Worm (Caenorhabditis elegans) whole organism, mixed stage, embryonic: ENCODE measurements around the gene mdt-26.

Experiments used
- M03D4.4 ChIP-seq: sonication (generic microtip); optimal IDR thresholded peaks from 2 replicates; lab custom pipeline; 2017; ENCODE audit warnings: mild to moderate bottlenecking, missing genetic modification characterization, missing compliant biosample characterization
- bed-3 ChIP-seq: fragments of 200-800 bp; sonication (Bioruptor generic); optimal IDR thresholded peaks from 3 replicates; lab custom pipeline; 2018; ENCODE audit warnings: mild to moderate bottlenecking, missing genetic modification characterization, moderate library complexity, missing compliant biosample characterization
- blmp-1 ChIP-seq: fragments of 150-350 bp; optimal IDR thresholded peaks from 2 replicates; lab custom pipeline; 2014; ENCODE audit warnings: missing biosample characterization, missing genetic modification characterization
- ceh-39 ChIP-seq: fragments of 150-350 bp; optimal IDR thresholded peaks from 2 replicates; lab custom pipeline; 2014; ENCODE audit warnings: missing biosample characterization, missing genetic modification characterization
- ceh-43 ChIP-seq: fragments of 200-800 bp; sonication (Bioruptor generic); optimal IDR thresholded peaks from 2 replicates; lab custom pipeline; 2018; ENCODE audit warnings: mild to moderate bottlenecking, missing genetic modification characterization, moderate library complexity, missing compliant biosample characterization
- ceh-83 ChIP-seq: fragments of 200-800 bp; sonication (Bioruptor generic); optimal IDR thresholded peaks from 2 replicates; lab custom pipeline; 2018; ENCODE audit warnings: mild to moderate bottlenecking, missing genetic modification characterization, missing compliant biosample characterization
- ces-1 ChIP-seq: fragments of 150-350 bp; optimal IDR thresholded peaks from 2 replicates; lab custom pipeline; 2014; ENCODE audit warnings: missing biosample characterization, missing genetic modification reagents, missing genetic modification characterization
- cnd-1 ChIP-seq: fragments of 200-800 bp; sonication (Bioruptor generic); optimal IDR thresholded peaks from 2 replicates; lab custom pipeline; 2018; ENCODE audit warnings: mild to moderate bottlenecking, missing genetic modification characterization, missing compliant biosample characterization
- drap-1 ChIP-seq: fragments of 200-800 bp; sonication (Bioruptor generic); optimal IDR thresholded peaks from 3 replicates; lab custom pipeline; 2018; ENCODE audit warnings: mild to moderate bottlenecking, missing genetic modification characterization, missing compliant biosample characterization
- elt-1 ChIP-seq: sonication (generic microtip); optimal IDR thresholded peaks from 2 replicates; lab custom pipeline; 2017; ENCODE audit warnings: missing genetic modification characterization, mild to moderate bottlenecking, missing compliant biosample characterization, antibody characterized with exemption, moderate library complexity, borderline replicate concordance; ENCODE audit not compliant: insufficient read depth
- elt-3 ChIP-seq: fragments of 150-350 bp; optimal IDR thresholded peaks from 2 replicates; lab custom pipeline; 2014; ENCODE audit warnings: missing biosample characterization, missing genetic modification characterization
- flh-1 ChIP-seq: fragments of 200-800 bp; sonication (Bioruptor generic); optimal IDR thresholded peaks from 2 replicates; lab custom pipeline; 2018; ENCODE audit warnings: mild to moderate bottlenecking, missing genetic modification characterization, moderate library complexity, missing compliant biosample characterization
- ham-2 ChIP-seq: fragments of 200-800 bp; sonication (Bioruptor generic); optimal IDR thresholded peaks from 2 replicates; lab custom pipeline; 2018; ENCODE audit warnings: mild to moderate bottlenecking, missing genetic modification characterization, missing compliant biosample characterization
- hlh-1 ChIP-seq: fragments of 150-350 bp; optimal IDR thresholded peaks from 2 replicates; lab custom pipeline; 2014; ENCODE audit warnings: missing biosample characterization, missing genetic modification reagents, missing genetic modification characterization
- lin-13 ChIP-seq: fragments of 150-350 bp; optimal IDR thresholded peaks from 2 replicates; lab custom pipeline; 2014; ENCODE audit warnings: missing biosample characterization, missing genetic modification characterization
- lin-32 ChIP-seq: fragments of 200-800 bp; sonication (Bioruptor generic); optimal IDR thresholded peaks from 2 replicates; lab custom pipeline; 2018; ENCODE audit warnings: mild to moderate bottlenecking, missing genetic modification characterization, missing compliant biosample characterization
- lsy-2 ChIP-seq: fragments of 150-350 bp; optimal IDR thresholded peaks from 2 replicates; lab custom pipeline; 2014; ENCODE audit warnings: missing biosample characterization, missing genetic modification characterization
- mab-5 ChIP-seq: fragments of 150-350 bp; optimal IDR thresholded peaks from 2 replicates; lab custom pipeline; 2014; ENCODE audit warnings: missing biosample characterization, missing genetic modification characterization
- mep-1 ChIP-seq: fragments of 150-350 bp; optimal IDR thresholded peaks from 2 replicates; lab custom pipeline; 2017; ENCODE audit warnings: missing biosample characterization, missing genetic modification reagents, missing genetic modification characterization, inconsistent platforms
- mls-2 ChIP-seq: sonication (generic microtip); optimal IDR thresholded peaks from 2 replicates; lab custom pipeline; 2016; ENCODE audit warnings: mild to moderate bottlenecking, missing genetic modification characterization, moderate library complexity, missing compliant biosample characterization
- nhr-12 ChIP-seq: fragments of 150-350 bp; optimal IDR thresholded peaks from 2 replicates; lab custom pipeline; 2014; ENCODE audit warnings: missing biosample characterization, missing genetic modification characterization
- nhr-2 ChIP-seq: fragments of 150-350 bp; optimal IDR thresholded peaks from 2 replicates; lab custom pipeline; 2014; ENCODE audit warnings: missing biosample characterization, missing genetic modification characterization
- nhr-237 ChIP-seq: fragments of 150-350 bp; optimal IDR thresholded peaks from 2 replicates; lab custom pipeline; 2014; ENCODE audit warnings: missing biosample characterization, missing genetic modification characterization
- nhr-28 ChIP-seq: fragments of 150-350 bp; optimal IDR thresholded peaks from 2 replicates; lab custom pipeline; 2014; ENCODE audit warnings: missing biosample characterization, missing genetic modification characterization
- nhr-76 ChIP-seq: sonication (generic microtip); optimal IDR thresholded peaks from 2 replicates; lab custom pipeline; 2017; ENCODE audit warnings: missing biosample characterization, missing genetic modification characterization
- pha-4 ChIP-seq: fragments of 150-350 bp; optimal IDR thresholded peaks from 2 replicates; lab custom pipeline; 2018; ENCODE audit warnings: missing biosample characterization, missing genetic modification reagents, missing genetic modification characterization
- sem-2 ChIP-seq: fragments of 200-800 bp; sonication (Bioruptor generic); optimal IDR thresholded peaks from 2 replicates; lab custom pipeline; 2018; ENCODE audit warnings: mild to moderate bottlenecking, missing genetic modification characterization, missing compliant biosample characterization
- snpc-4 ChIP-seq: fragments of 150-350 bp; optimal IDR thresholded peaks from 2 replicates; lab custom pipeline; 2014; ENCODE audit warnings: missing biosample characterization, missing genetic modification characterization
- sptf-1 ChIP-seq: sonication (generic microtip); optimal IDR thresholded peaks from 2 replicates; lab custom pipeline; 2017; ENCODE audit warnings: mild to moderate bottlenecking, missing genetic modification characterization, moderate library complexity, missing compliant biosample characterization
- tbx-8 ChIP-seq: fragments of 200-800 bp; sonication (Bioruptor generic); optimal IDR thresholded peaks from 2 replicates; lab custom pipeline; 2018; ENCODE audit warnings: mild to moderate bottlenecking, missing genetic modification characterization, moderate library complexity, missing compliant biosample characterization
- unc-120 ChIP-seq: sonication (generic microtip); optimal IDR thresholded peaks from 2 replicates; lab custom pipeline; 2017; ENCODE audit warnings: missing genetic modification characterization, missing compliant biosample characterization; ENCODE audit not compliant: poor library complexity, severe bottlenecking
- unc-39 ChIP-seq: fragments of 150-350 bp; optimal IDR thresholded peaks from 2 replicates; lab custom pipeline; 2014; ENCODE audit warnings: missing biosample characterization, missing genetic modification characterization
- unc-62 ChIP-seq: fragments of 150-350 bp; optimal IDR thresholded peaks from 2 replicates; lab custom pipeline; 2014; ENCODE audit warnings: missing biosample characterization, missing genetic modification reagents, missing genetic modification characterization
- zip-8 ChIP-seq: fragments of 150-350 bp; optimal IDR thresholded peaks from 2 replicates; lab custom pipeline; 2014; ENCODE audit warnings: missing biosample characterization, missing genetic modification characterization
- ztf-11 ChIP-seq: fragments of 150-350 bp; optimal IDR thresholded peaks from 2 replicates; lab custom pipeline; 2014; ENCODE audit warnings: missing biosample characterization, missing genetic modification characterization

The mdt-26 gene

DNA sequence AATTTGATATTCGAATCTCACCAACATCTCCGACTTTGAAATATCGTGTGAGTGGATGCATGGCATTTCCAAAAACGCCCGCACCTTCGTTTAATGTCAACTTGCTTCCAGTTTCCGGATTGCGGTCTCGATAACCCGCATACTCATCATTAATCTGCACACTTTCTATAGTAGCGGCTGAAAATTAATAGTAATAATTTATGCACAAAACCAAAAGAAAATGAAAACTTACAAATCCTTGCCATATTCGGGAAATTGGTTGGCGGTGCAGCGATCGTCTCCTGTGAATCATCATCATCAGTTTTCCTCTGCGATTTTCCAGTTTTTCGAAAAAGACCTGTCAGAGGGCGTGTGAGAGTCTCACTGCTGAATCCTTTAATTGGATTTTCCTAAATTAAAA lies 826 bp upstream of the mdt-26 start:
- TF ChIP-seq unc-39 (tag; lab: Kevin White, UChicago), result no peak
- no peak for TF ChIP-seq mep-1 (tag; lab: Kevin White, UChicago)
- no peak for TF ChIP-seq nhr-76 (tag; lab: Kevin White, UChicago)
- TF ChIP-seq pha-4 (tag; lab: Kevin White, UChicago), result no peak
- TF ChIP-seq bed-3 (GFP tag; lab: Kevin White, UChicago), result no peak
- no peak for TF ChIP-seq ces-1 (GFP tag; lab: Kevin White, UChicago)
- no peak for TF ChIP-seq blmp-1 (tag; lab: Kevin White, UChicago)
- TF ChIP-seq ham-2 (GFP tag; lab: Kevin White, UChicago), result no peak
- TF ChIP-seq ceh-83 (GFP tag; lab: Kevin White, UChicago), result no peak
- no peak for TF ChIP-seq elt-1
- TF ChIP-seq zip-8 (tag; lab: Kevin White, UChicago), result no peak
- TF ChIP-seq cnd-1 (tag; lab: Kevin White, UChicago), result no peak
- no peak for TF ChIP-seq tbx-8
- no peak for TF ChIP-seq sptf-1 (tag; lab: Kevin White, UChicago)
- no peak for TF ChIP-seq sem-2 (GFP tag; lab: Kevin White, UChicago)
- TF ChIP-seq unc-120 (tag; lab: Kevin White, UChicago), result no peak
- no peak for TF ChIP-seq nhr-237 (tag; lab: Kevin White, UChicago)

- TF ChIP-seq ham-2 (GFP tag; lab: Kevin White, UChicago) (peak; percentile 96), ztf-11 (tag; lab: Kevin White, UChicago) (peak; percentile 62), sem-2 (GFP tag; lab: Kevin White, UChicago) (peak; percentile 77), nhr-28 (tag; lab: Kevin White, UChicago) (no peak), blmp-1 (tag; lab: Kevin White, UChicago) (no peak), mls-2 (tag; lab: Kevin White, UChicago) (peak; percentile 97), lin-32 (GFP tag; lab: Kevin White, UChicago) (peak; percentile 70), unc-120 (tag; lab: Kevin White, UChicago) (peak; percentile 93), nhr-76 (tag; lab: Kevin White, UChicago) (peak; percentile 54), M03D4.4 (tag; lab: Kevin White, UChicago) (peak; percentile 86), mep-1 (tag; lab: Kevin White, UChicago) (peak; percentile 44), nhr-2 (tag; lab: Kevin White, UChicago) (peak; percentile 38), bed-3 (GFP tag; lab: Kevin White, UChicago) (peak; percentile 54), unc-39 (tag; lab: Kevin White, UChicago) (no peak), lin-13 (tag; lab: Kevin White, UChicago) (no peak), pha-4 (tag; lab: Kevin White, UChicago) (peak; percentile 80), hlh-1 (peak; percentile 79), snpc-4 (no peak), elt-3 (tag; lab: Kevin White, UChicago) (peak; percentile 76), ceh-39 (tag; lab: Kevin White, UChicago) (peak; percentile 73), flh-1 (GFP tag; lab: Kevin White, UChicago) (peak; percentile 1), ceh-83 (GFP tag; lab: Kevin White, UChicago) (peak; percentile 90), nhr-12 (peak; percentile 23), elt-1 (no peak), ces-1 (GFP tag; lab: Kevin White, UChicago) (peak; percentile 61), tbx-8 (peak; percentile 34), cnd-1 (tag; lab: Kevin White, UChicago) (peak; percentile 78), lsy-2 (tag; lab: Kevin White, UChicago) (peak; percentile 70), nhr-237 (tag; lab: Kevin White, UChicago) (peak; percentile 71), zip-8 (tag; lab: Kevin White, UChicago) (no peak), unc-62 (GFP tag; lab: Kevin White, UChicago) (peak; percentile 58), mab-5 (tag; lab: Kevin White, UChicago) (no peak), drap-1 (GFP tag; lab: Kevin White, UChicago) (peak; percentile 90), sptf-1 (tag; lab: Kevin White, UChicago) (peak; percentile 95), ceh-43 (peak; percentile 66)
- TF ChIP-seq, all 35 proteins: peak for 27
Measured at ce11 chrII:5661735-5662177, 775 bp downstream of the mdt-26 start.
